Fruit fly (Drosophila melanogaster) whole organism, embryonic: ENCODE measurements around the gene CG33346.

Source experiments
- C15 ChIP-seq: fragments of 200-800 bp; sonication (Bioruptor generic); IDR thresholded peaks from 3 replicates; pipeline ENCODE4 v1.3.6; 2022; ENCODE audit warnings: missing biosample characterization, missing genetic modification characterization
- CG10366 ChIP-seq: fragments of 200-800 bp; sonication (Bioruptor generic); IDR thresholded peaks from 2 replicates; pipeline ENCODE4 v1.3.6; 2022; ENCODE audit warnings: missing biosample characterization, missing genetic modification characterization
- CG10979 ChIP-seq: fragments of 200-800 bp; sonication (Bioruptor generic); optimal IDR thresholded peaks from 2 replicates; lab custom pipeline; 2018; ENCODE audit warnings: missing biosample characterization, mild to moderate bottlenecking, missing genetic modification characterization, moderate library complexity
- CG11696 ChIP-seq: fragments of 200-800 bp; sonication (Bioruptor generic); IDR thresholded peaks from 2 replicates; pipeline ENCODE4 v1.3.6; 2022; ENCODE audit warnings: missing biosample characterization, missing genetic modification characterization
- CG12071 ChIP-seq: fragments of 200-800 bp; sonication (Bioruptor generic); optimal IDR thresholded peaks from 3 replicates; lab custom pipeline; 2018; ENCODE audit warnings: missing biosample characterization, mild to moderate bottlenecking, missing genetic modification characterization
- CG1233 ChIP-seq: fragments of 200-800 bp; sonication (Bioruptor generic); optimal IDR thresholded peaks from 4 replicates; lab custom pipeline; 2018; ENCODE audit warnings: missing biosample characterization, mild to moderate bottlenecking, missing genetic modification characterization
- CG14710 ChIP-seq: fragments of 200-800 bp; sonication (Bioruptor generic); optimal IDR thresholded peaks from 3 replicates; lab custom pipeline; 2019; ENCODE audit warnings: missing biosample characterization, mild to moderate bottlenecking, missing genetic modification characterization, moderate library complexity
- CG14860 ChIP-seq: fragments of 200-800 bp; sonication (Bioruptor generic); IDR thresholded peaks from 3 replicates; pipeline ENCODE4 v1.3.6; 2022; ENCODE audit warnings: missing biosample characterization, missing genetic modification characterization; ENCODE audit not compliant: partially characterized antibody
- CG17328 ChIP-seq: fragments of 200-800 bp; sonication (Bioruptor generic); IDR thresholded peaks from 2 replicates; pipeline ENCODE4 v1.3.6; 2022; ENCODE audit warnings: missing biosample characterization, missing genetic modification characterization
- CG17612 ChIP-seq: fragments of 200-800 bp; sonication (Bioruptor generic); IDR thresholded peaks from 2 replicates; pipeline ENCODE4 v1.3.6; 2022; ENCODE audit warnings: missing biosample characterization, missing genetic modification characterization
- CG18599 ChIP-seq: fragments of 200-800 bp; sonication (Bioruptor generic); optimal IDR thresholded peaks from 3 replicates; lab custom pipeline; 2017; ENCODE audit warnings: missing biosample characterization, missing genetic modification characterization, mild to moderate bottlenecking, moderate library complexity, missing genetic modification reagents
- CG33213 ChIP-seq: fragments of 200-800 bp; sonication (Bioruptor generic); optimal IDR thresholded peaks from 3 replicates; lab custom pipeline; 2016; ENCODE audit warnings: missing biosample characterization, missing genetic modification characterization
- CG34376 ChIP-seq: fragments of 200-800 bp; sonication (Bioruptor generic); optimal IDR thresholded peaks from 2 replicates; lab custom pipeline; 2018; ENCODE audit warnings: missing biosample characterization, mild to moderate bottlenecking, missing genetic modification characterization
- CG4820 ChIP-seq: fragments of 200-800 bp; sonication (Bioruptor generic); optimal IDR thresholded peaks from 3 replicates; lab custom pipeline; 2016; ENCODE audit warnings: missing biosample characterization, missing genetic modification characterization
- CG5953 ChIP-seq: fragments of 200-800 bp; sonication (Bioruptor generic); IDR thresholded peaks from 2 replicates; pipeline ENCODE4 v1.3.6; 2022; ENCODE audit warnings: missing biosample characterization, missing genetic modification characterization
- CG6813 ChIP-seq: fragments of 200-800 bp; sonication (Bioruptor generic); optimal IDR thresholded peaks from 2 replicates; lab custom pipeline; 2017; ENCODE audit warnings: missing biosample characterization, missing genetic modification characterization, mild to moderate bottlenecking, moderate library complexity, missing genetic modification reagents
- CG7372 ChIP-seq: fragments of 200-800 bp; sonication (Bioruptor generic); IDR thresholded peaks from 2 replicates; pipeline ENCODE4 v1.3.6; 2022; ENCODE audit warnings: missing biosample characterization, missing genetic modification characterization
- CG7839 ChIP-seq: fragments of 200-800 bp; sonication (Bioruptor generic); optimal IDR thresholded peaks from 3 replicates; lab custom pipeline; 2018; ENCODE audit warnings: missing biosample characterization, mild to moderate bottlenecking, missing genetic modification characterization, moderate library complexity
- CG8359 ChIP-seq: fragments of 200-800 bp; sonication (Bioruptor generic); optimal IDR thresholded peaks from 2 replicates; lab custom pipeline; 2017; ENCODE audit warnings: missing biosample characterization, mild to moderate bottlenecking, missing genetic modification characterization, borderline replicate concordance
- CG8388 ChIP-seq: fragments of 200-800 bp; sonication (Bioruptor generic); optimal IDR thresholded peaks from 2 replicates; lab custom pipeline; 2019; ENCODE audit warnings: missing biosample characterization, mild to moderate bottlenecking, missing genetic modification characterization, moderate library complexity
- CG8765 ChIP-seq: fragments of 200-800 bp; sonication (Bioruptor generic); IDR thresholded peaks from 2 replicates; pipeline ENCODE4 v1.3.6; 2022; ENCODE audit warnings: missing biosample characterization, missing genetic modification characterization
- CG8924 ChIP-seq: fragments of 200-800 bp; optimal IDR thresholded peaks from 3 replicates; lab custom pipeline; 2019; ENCODE audit warnings: missing biosample characterization, mild to moderate bottlenecking, missing genetic modification characterization, moderate library complexity
- D ChIP-seq, 2 experiments: fragments of 200-800 bp in 1 of 2; fragments of >200 bp in 1 of 2; sonication (Bioruptor generic) in 1 of 2; optimal IDR thresholded peaks; 2 replicates in 1 of 2; 3 replicates in 1 of 2; lab custom pipeline; 2017; ENCODE audit warnings: mild to moderate bottlenecking in 1 of 2, missing biosample characterization in 1 of 2, missing genetic modification characterization in 1 of 2, missing genetic modification reagents in 1 of 2
- D19A ChIP-seq: fragments of 200-800 bp; optimal IDR thresholded peaks from 3 replicates; lab custom pipeline; 2019; ENCODE audit warnings: missing biosample characterization, mild to moderate bottlenecking, missing genetic modification characterization, moderate library complexity
- Dbx ChIP-seq: fragments of 200-800 bp; sonication (Bioruptor generic); IDR thresholded peaks from 3 replicates; pipeline ENCODE4 v1.3.6; 2022; ENCODE audit warnings: missing biosample characterization, missing genetic modification characterization
- NfI ChIP-seq: fragments of 200-800 bp; sonication (Bioruptor generic); optimal IDR thresholded peaks from 3 replicates; lab custom pipeline; 2018; ENCODE audit warnings: missing biosample characterization, mild to moderate bottlenecking, missing genetic modification characterization, moderate library complexity
- Pdp1 ChIP-seq, 2 experiments: fragments of 200-800 bp; sonication (Bioruptor generic); optimal IDR thresholded peaks; 3 replicates each; lab custom pipeline; 2016; ENCODE audit warnings: missing biosample characterization in 2 of 2, missing genetic modification characterization in 2 of 2, mild to moderate bottlenecking in 1 of 2, moderate library complexity in 1 of 2
- Poxn ChIP-seq: fragments of 200-800 bp; sonication (Bioruptor generic); IDR thresholded peaks from 2 replicates; pipeline ENCODE4 v1.3.6; 2022; ENCODE audit warnings: missing biosample characterization, missing genetic modification characterization
- Taf1 ChIP-seq: fragments of 200-800 bp; sonication (Bioruptor generic); IDR thresholded peaks from 2 replicates; pipeline ENCODE4 v1.3.6; 2022; ENCODE audit warnings: missing biosample characterization, missing genetic modification characterization
- ap ChIP-seq: fragments of 200-800 bp; sonication (Bioruptor generic); IDR thresholded peaks from 2 replicates; pipeline ENCODE4 v1.3.6; 2022; ENCODE audit warnings: missing biosample characterization, missing genetic modification characterization
- bsh ChIP-seq, 2 experiments: fragments of 200-800 bp; sonication (Bioruptor generic); optimal IDR thresholded peaks; 2 replicates each; lab custom pipeline; 2017 to 2018; ENCODE audit warnings: mild to moderate bottlenecking in 2 of 2, missing biosample characterization in 2 of 2, missing genetic modification characterization in 2 of 2, moderate library complexity in 1 of 2
- ci ChIP-seq: fragments of 200-800 bp; sonication (Bioruptor generic); IDR thresholded peaks from 3 replicates; pipeline ENCODE4 v1.3.6; 2022; ENCODE audit warnings: missing biosample characterization, missing genetic modification characterization
- dmrt99B ChIP-seq: fragments of 200-800 bp; sonication (Bioruptor generic); optimal IDR thresholded peaks from 2 replicates; lab custom pipeline; 2018; ENCODE audit warnings: missing biosample characterization, mild to moderate bottlenecking, missing genetic modification characterization, moderate library complexity
- fd96Cb ChIP-seq: fragments of 200-800 bp; sonication (Bioruptor generic); optimal IDR thresholded peaks from 2 replicates; lab custom pipeline; 2018; ENCODE audit warnings: missing biosample characterization, mild to moderate bottlenecking, missing genetic modification characterization, moderate library complexity
- gem ChIP-seq: fragments of 200-800 bp; sonication (Bioruptor generic); optimal IDR thresholded peaks from 2 replicates; lab custom pipeline; 2019; ENCODE audit warnings: missing biosample characterization, mild to moderate bottlenecking, missing genetic modification characterization, moderate library complexity
- jigr1 ChIP-seq: fragments of 200-800 bp; sonication (Bioruptor generic); IDR thresholded peaks from 3 replicates; pipeline ENCODE4 v1.3.6; 2022; ENCODE audit warnings: missing biosample characterization, missing genetic modification characterization
- kah ChIP-seq: fragments of 200-800 bp; sonication (Bioruptor generic); optimal IDR thresholded peaks from 2 replicates; lab custom pipeline; 2018; ENCODE audit warnings: missing biosample characterization, mild to moderate bottlenecking, missing genetic modification characterization
- lmd ChIP-seq: fragments of 200-800 bp; sonication (Bioruptor generic); IDR thresholded peaks from 2 replicates; pipeline ENCODE4 v1.3.6; 2022; ENCODE audit warnings: missing biosample characterization, missing genetic modification characterization
- lola ChIP-seq, 3 experiments: fragments of >200 bp in 2 of 3; fragments of 200-800 bp in 1 of 3; sonication (Bioruptor generic) in 1 of 3; optimal IDR thresholded peaks; 2 replicates each; lab custom pipeline; 2017 to 2019; ENCODE audit warnings: missing biosample characterization in 3 of 3, missing genetic modification characterization in 3 of 3, mild to moderate bottlenecking in 1 of 3, moderate library complexity in 1 of 3
- mirr ChIP-seq: fragments of 200-800 bp; sonication (Bioruptor generic); optimal IDR thresholded peaks from 3 replicates; lab custom pipeline; 2018; ENCODE audit warnings: missing biosample characterization, mild to moderate bottlenecking, missing genetic modification characterization
- nmo ChIP-seq: fragments of 200-800 bp; sonication (Bioruptor generic); optimal IDR thresholded peaks from 2 replicates; lab custom pipeline; 2018; ENCODE audit warnings: missing biosample characterization, mild to moderate bottlenecking, missing genetic modification characterization, moderate library complexity
- scrt ChIP-seq: fragments of 200-800 bp; sonication (Bioruptor generic); optimal IDR thresholded peaks from 2 replicates; lab custom pipeline; 2018; ENCODE audit warnings: missing biosample characterization, mild to moderate bottlenecking, missing genetic modification characterization, moderate library complexity
- sens ChIP-seq: fragments of 200-800 bp; sonication (Bioruptor generic); peaks from one replicate; lab custom pipeline; 2016; ENCODE audit warnings: missing biosample characterization, missing genetic modification characterization
- sna ChIP-seq: fragments of 200-800 bp; sonication (Bioruptor generic); IDR thresholded peaks from 2 replicates; pipeline ENCODE4 v1.3.6; 2022; ENCODE audit warnings: missing biosample characterization, missing genetic modification characterization; ENCODE audit not compliant: partially characterized antibody
- sqz ChIP-seq: fragments of 200-800 bp; sonication (Bioruptor generic); optimal IDR thresholded peaks from 3 replicates; lab custom pipeline; 2018; ENCODE audit warnings: missing biosample characterization, mild to moderate bottlenecking, missing genetic modification characterization
- twi ChIP-seq: fragments of 200-800 bp; optimal IDR thresholded peaks from 2 replicates; lab custom pipeline; 2019; ENCODE audit warnings: missing biosample characterization, mild to moderate bottlenecking, missing genetic modification characterization, moderate library complexity
- wdn ChIP-seq: fragments of 200-800 bp; sonication (Bioruptor generic); IDR thresholded peaks from 2 replicates; pipeline ENCODE4 v1.3.6; 2022; ENCODE audit warnings: missing biosample characterization, missing genetic modification characterization
- wek ChIP-seq: fragments of 200-800 bp; sonication (Bioruptor generic); optimal IDR thresholded peaks from 3 replicates; lab custom pipeline; 2018; ENCODE audit warnings: missing biosample characterization, mild to moderate bottlenecking, missing genetic modification characterization, moderate library complexity

Gene CG33346

dm6 chr3R:28630092-28630491, 38.9 kb upstream of the CG33346 start (continued):
- TF ChIP-seq CG10366 (GFP tag; lab: Robert Waterston, UW) (no peak), CG33213 (no peak), sens (GFP tag; lab: Kevin White, UChicago) (peak; percentile 39), CG5953 (GFP tag; lab: Robert Waterston, UW) (no peak), jigr1 (GFP tag; lab: Robert Waterston, UW) (no peak), CG7839 (tag; lab: Kevin White, UChicago) (peak; percentile 22), CG4820 (peak; percentile 1), dmrt99B (peak; percentile 20), CG6813 (GFP tag; lab: Kevin White, UChicago) (no peak), CG11696 (GFP tag; lab: Robert Waterston, UW) (no peak), lmd (no peak), CG10979 (tag; lab: Kevin White, UChicago) (peak; percentile 28), bsh (GFP tag; optimal IDR thresholded peaks at IDR 0.05; lab: Kevin White, UChicago) (peak in 1 of 2 experiments; percentile 11), CG14710 (tag; lab: Kevin White, UChicago) (peak; percentile 24), ap (GFP tag; lab: Robert Waterston, UW) (0 out of 2 replicates have a peak, but pooled peaks have one; percentile 16), CG8359 (GFP tag; lab: Kevin White, UChicago) (peak; percentile 9), NfI (no peak), CG8388 (GFP tag; lab: Kevin White, UChicago) (no peak), Taf1 (no peak), gem (tag; lab: Kevin White, UChicago) (peak; percentile 26), CG1233 (GFP tag; lab: Kevin White, UChicago) (peak; percentile 8), D (optimal IDR thresholded peaks at IDR 0.05; lab: Kevin White, UChicago) (no peak), D (GFP tag; optimal IDR thresholded peaks at IDR 0.05; lab: Kevin White, UChicago) (peak; percentile 33), Poxn (GFP tag; lab: Robert Waterston, UW) (no peak), lola (GFP tag; optimal IDR thresholded peaks at IDR 0.05; lab: Kevin White, UChicago) (peak in 1 of 3 experiments; percentile 30), CG12071 (GFP tag; lab: Kevin White, UChicago) (no peak), nmo (GFP tag; lab: Kevin White, UChicago) (peak; percentile 39), wdn (no peak), fd96Cb (tag; lab: Kevin White, UChicago) (peak; percentile 18), CG17328 (GFP tag; lab: Robert Waterston, UW) (no peak), CG17612 (GFP tag; lab: Robert Waterston, UW) (no peak), D19A (tag; lab: Kevin White, UChicago) (peak; percentile 97), ci (GFP tag; lab: Robert Waterston, UW) (0 out of 3 replicates have a peak, but pooled peaks have one; percentile 37)
- TF ChIP-seq, all 482 proteins: peak for 25

- TF ChIP-seq CG34376 (GFP tag; lab: Kevin White, UChicago): no peak
- TF ChIP-seq sqz (GFP tag; lab: Kevin White, UChicago): peak; percentile 13
- peak in 1 of 2 experiments; percentile 34 for TF ChIP-seq Pdp1 (GFP tag; optimal IDR thresholded peaks at IDR 0.05; lab: Kevin White, UChicago)
These were observed 38.2 kb upstream of the CG33346 start for dm6 chr3R:28630861-28631260.

dm6 chr3R:28631753-28632152, 37.3 kb upstream of the CG33346 start:
- TF ChIP-seq sna (GFP tag; lab: Robert Waterston, UW) (no peak), twi (tag; lab: Kevin White, UChicago) (peak; percentile 60), CG14860 (no peak), CG8924 (tag; lab: Kevin White, UChicago) (peak; percentile 68), CG18599 (GFP tag; lab: Kevin White, UChicago) (peak; percentile 76), kah (GFP tag; lab: Kevin White, UChicago) (no peak), wek (GFP tag; lab: Kevin White, UChicago) (no peak), mirr (GFP tag; lab: Kevin White, UChicago) (no peak), CG8765 (GFP tag; lab: Robert Waterston, UW) (peak; percentile 83), C15 (GFP tag; lab: Robert Waterston, UW) (no peak), scrt (GFP tag; lab: Kevin White, UChicago) (peak; percentile 9), CG7372 (0 out of 2 replicates have a peak, but pooled peaks have one; percentile 27), Dbx (GFP tag; lab: Robert Waterston, UW) (0 out of 3 replicates have a peak, but pooled peaks have one; percentile 52)
